Fruit fly (Drosophila melanogaster) whole organism, prepupa: ENCODE data around the gene CG31189.

ENCODE experiments used
- Lpt ChIP-seq: fragments of 200-800 bp; sonication (Bioruptor generic); optimal IDR thresholded peaks from 3 replicates; lab custom pipeline; 2016; ENCODE audit warnings: missing biosample characterization, missing genetic modification characterization
- OdsH ChIP-seq: fragments of 200-800 bp; sonication (Bioruptor generic); optimal IDR thresholded peaks from 3 replicates; lab custom pipeline; 2016; ENCODE audit warnings: missing biosample characterization, missing genetic modification characterization
- fd85E ChIP-seq: fragments of 200-800 bp; sonication (Bioruptor generic); optimal IDR thresholded peaks from 3 replicates; lab custom pipeline; 2016; ENCODE audit warnings: missing biosample characterization, missing genetic modification characterization
- fkh ChIP-seq: fragments of 200-800 bp; sonication (Bioruptor generic); optimal IDR thresholded peaks from 3 replicates; lab custom pipeline; 2017; ENCODE audit warnings: missing biosample characterization, mild to moderate bottlenecking, missing genetic modification characterization, moderate library complexity
- net ChIP-seq: fragments of 200-800 bp; sonication (Bioruptor generic); optimal IDR thresholded peaks from 3 replicates; lab custom pipeline; 2016; ENCODE audit warnings: missing biosample characterization, missing genetic modification characterization

DNA sequence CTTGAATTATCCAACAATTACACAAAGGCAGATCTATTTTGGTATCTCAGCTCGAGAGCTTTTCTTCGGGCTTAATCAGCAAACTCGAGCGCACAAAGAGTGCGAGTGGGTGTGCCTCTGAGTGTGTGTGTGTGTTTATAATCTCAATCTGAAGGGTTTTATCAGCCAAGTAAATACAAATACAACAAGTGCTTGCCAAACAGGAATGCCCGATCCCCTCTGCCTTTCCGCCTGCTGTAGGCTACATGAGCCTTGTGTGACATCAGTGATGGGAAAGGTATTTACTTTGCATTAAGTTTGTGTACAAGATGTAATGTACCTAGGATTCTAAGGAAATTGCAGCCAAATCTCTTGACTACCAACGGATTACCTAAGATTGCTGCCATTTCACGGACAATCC lies 43.8 kb upstream of the CG31189 start:
- TF ChIP-seq fkh (GFP tag; lab: Kevin White, UChicago) = no peak
- TF ChIP-seq OdsH (GFP tag; lab: Kevin White, UChicago) = no peak
- no peak for TF ChIP-seq fd85E
- TF ChIP-seq net (GFP tag; lab: Kevin White, UChicago) = no peak
- TF ChIP-seq Lpt (GFP tag; lab: Kevin White, UChicago) = no peak
